Worm (Caenorhabditis elegans) whole organism, L3 larva: ENCODE results near the gene C54F6.18.

Experiments
- R02D3.7 ChIP-seq: fragments of 150-350 bp; optimal IDR thresholded peaks from 2 replicates; lab custom pipeline; 2014; ENCODE audit warnings: missing biosample characterization, missing genetic modification characterization
- ama-1 ChIP-seq: fragments of 150-350 bp; optimal IDR thresholded peaks from 2 replicates; lab custom pipeline; 2018
- ceh-16 ChIP-seq: sonication (generic microtip); optimal IDR thresholded peaks from 2 replicates; lab custom pipeline; 2017; ENCODE audit warnings: missing biosample characterization, missing genetic modification characterization
- ceh-82 ChIP-seq: fragments of 150-350 bp; optimal IDR thresholded peaks from 2 replicates; lab custom pipeline; 2014; ENCODE audit warnings: missing biosample characterization, missing genetic modification characterization
- ceh-9 ChIP-seq: sonication (generic microtip); optimal IDR thresholded peaks from 2 replicates; lab custom pipeline; 2018; ENCODE audit warnings: missing biosample characterization, missing genetic modification characterization
- daf-12 ChIP-seq: fragments of 150-350 bp; optimal IDR thresholded peaks from 2 replicates; lab custom pipeline; 2014; ENCODE audit warnings: missing biosample characterization, missing genetic modification reagents, missing genetic modification characterization
- egl-27 ChIP-seq: sonication (generic microtip); optimal IDR thresholded peaks from 4 replicates; lab custom pipeline; 2017; ENCODE audit warnings: missing biosample characterization, missing genetic modification reagents, missing genetic modification characterization
- elt-1 ChIP-seq: fragments of 150-350 bp; optimal IDR thresholded peaks from 2 replicates; lab custom pipeline; 2014; ENCODE audit warnings: missing biosample characterization, missing genetic modification characterization
- elt-2 ChIP-seq: sonication (generic microtip); optimal IDR thresholded peaks from 2 replicates; lab custom pipeline; 2016; ENCODE audit warnings: missing genetic modification reagents, mild to moderate bottlenecking, missing genetic modification characterization, missing compliant biosample characterization
- elt-3 ChIP-seq, 3 experiments: fragments of 150-350 bp in 1 of 3; sonication (generic microtip) in 2 of 3; optimal IDR thresholded peaks; 2 replicates in 2 of 3; 4 replicates in 1 of 3; lab custom pipeline; 2014 to 2017; ENCODE audit warnings: missing biosample characterization in 3 of 3, missing genetic modification characterization in 3 of 3
- fkh-10 ChIP-seq: sonication (generic microtip); optimal IDR thresholded peaks from 2 replicates; lab custom pipeline; 2017; ENCODE audit warnings: missing biosample characterization, missing genetic modification reagents, missing genetic modification characterization
- hmg-11 ChIP-seq: sonication (generic microtip); optimal IDR thresholded peaks from 2 replicates; lab custom pipeline; 2016; ENCODE audit warnings: missing genetic modification characterization, missing compliant biosample characterization
- lin-15B ChIP-seq: fragments of 150-350 bp; optimal IDR thresholded peaks from 2 replicates; lab custom pipeline; 2014; ENCODE audit warnings: missing biosample characterization, missing genetic modification characterization
- lsy-12 ChIP-seq: sonication (generic microtip); optimal IDR thresholded peaks from 2 replicates; lab custom pipeline; 2016; ENCODE audit warnings: mild to moderate bottlenecking, missing genetic modification characterization, missing compliant biosample characterization
- mdl-1 ChIP-seq: fragments of 150-350 bp; optimal IDR thresholded peaks from 2 replicates; lab custom pipeline; 2014; ENCODE audit warnings: missing biosample characterization, missing genetic modification characterization
- mml-1 ChIP-seq: fragments of 150-350 bp; sonication (generic microtip); optimal IDR thresholded peaks from 3 replicates; lab custom pipeline; 2014; ENCODE audit warnings: missing biosample characterization, missing genetic modification characterization
- nhr-12 ChIP-seq: fragments of 150-350 bp; optimal IDR thresholded peaks from 2 replicates; lab custom pipeline; 2014; ENCODE audit warnings: missing biosample characterization, missing genetic modification characterization
- nhr-23 ChIP-seq: fragments of 150-350 bp; optimal IDR thresholded peaks from 2 replicates; lab custom pipeline; 2014; ENCODE audit warnings: missing biosample characterization, missing genetic modification reagents, missing genetic modification characterization
- nhr-237 ChIP-seq: fragments of 150-350 bp; optimal IDR thresholded peaks from 2 replicates; lab custom pipeline; 2014; ENCODE audit warnings: missing biosample characterization, missing genetic modification characterization
- nhr-25 ChIP-seq: sonication (generic microtip); optimal IDR thresholded peaks from 2 replicates; lab custom pipeline; 2017; ENCODE audit warnings: missing biosample characterization, missing genetic modification characterization
- nhr-28 ChIP-seq: fragments of 150-350 bp; optimal IDR thresholded peaks from 2 replicates; lab custom pipeline; 2014; ENCODE audit warnings: missing biosample characterization, missing genetic modification characterization
- nhr-43 ChIP-seq: sonication (generic microtip); optimal IDR thresholded peaks from 2 replicates; lab custom pipeline; 2016; ENCODE audit warnings: mild to moderate bottlenecking, missing genetic modification characterization, missing compliant biosample characterization; ENCODE audit not compliant: poor library complexity, severe bottlenecking
- nhr-76 ChIP-seq: fragments of 150-350 bp; sonication (generic microtip); optimal IDR thresholded peaks from 5 replicates; lab custom pipeline; 2014; ENCODE audit warnings: missing biosample characterization, missing genetic modification characterization
- nhr-77 ChIP-seq: fragments of 150-350 bp; optimal IDR thresholded peaks from 2 replicates; lab custom pipeline; 2014; ENCODE audit warnings: missing biosample characterization, missing genetic modification characterization
- pha-4 ChIP-seq: fragments of 150-350 bp; optimal IDR thresholded peaks from 2 replicates; lab custom pipeline; 2014; ENCODE audit warnings: missing biosample characterization, missing genetic modification reagents, missing genetic modification characterization
- pqm-1 ChIP-seq: fragments of 150-350 bp; optimal IDR thresholded peaks from 2 replicates; lab custom pipeline; 2017; ENCODE audit warnings: missing biosample characterization, missing genetic modification characterization, inconsistent platforms
- skn-1 ChIP-seq: fragments of 150-350 bp; optimal IDR thresholded peaks from 2 replicates; lab custom pipeline; 2014; ENCODE audit warnings: missing biosample characterization, missing genetic modification characterization
- snpc-4 ChIP-seq: fragments of 150-350 bp; optimal IDR thresholded peaks from 2 replicates; lab custom pipeline; 2014; ENCODE audit warnings: missing biosample characterization, missing genetic modification characterization
- unc-39 ChIP-seq: sonication (generic microtip); optimal IDR thresholded peaks from 4 replicates; lab custom pipeline; 2017; ENCODE audit warnings: missing biosample characterization, missing genetic modification characterization
- unc-62 ChIP-seq: fragments of 150-350 bp; sonication (generic microtip); optimal IDR thresholded peaks from 4 replicates; lab custom pipeline; 2014; ENCODE audit warnings: missing biosample characterization, missing genetic modification reagents, missing genetic modification characterization
- ztf-4 ChIP-seq: fragments of 150-350 bp; optimal IDR thresholded peaks from 2 replicates; lab custom pipeline; 2014; ENCODE audit warnings: missing biosample characterization, missing genetic modification characterization

Gene C54F6.18

ce11 chrV:7547479-7547878 is 21.7 kb downstream of the C54F6.18 start, which contains the start of gene ftn-1:
ftn-1 (minus strand) TSS chrV:7547579.
- no peak for TF ChIP-seq pqm-1 (tag; lab: Kevin White, UChicago)
- TF ChIP-seq nhr-25, result no peak
- TF ChIP-seq R02D3.7, result no peak
- no peak for TF ChIP-seq nhr-76 (tag; lab: Kevin White, UChicago)
- TF ChIP-seq ceh-82 (tag; lab: Kevin White, UChicago), result no peak

ce11 chrV:7548017-7548416 is 22.2 kb downstream of the C54F6.18 start:
- TF ChIP-seq elt-2 (tag; lab: Kevin White, UChicago) (peak; percentile 77), pha-4 (tag; lab: Kevin White, UChicago) (peak; percentile 24), egl-27 (no peak), pqm-1 (tag; lab: Kevin White, UChicago) (peak; percentile 76), mdl-1 (tag; lab: Kevin White, UChicago) (no peak)
- TF ChIP-seq, all 47 proteins: peak for 3

DNA sequence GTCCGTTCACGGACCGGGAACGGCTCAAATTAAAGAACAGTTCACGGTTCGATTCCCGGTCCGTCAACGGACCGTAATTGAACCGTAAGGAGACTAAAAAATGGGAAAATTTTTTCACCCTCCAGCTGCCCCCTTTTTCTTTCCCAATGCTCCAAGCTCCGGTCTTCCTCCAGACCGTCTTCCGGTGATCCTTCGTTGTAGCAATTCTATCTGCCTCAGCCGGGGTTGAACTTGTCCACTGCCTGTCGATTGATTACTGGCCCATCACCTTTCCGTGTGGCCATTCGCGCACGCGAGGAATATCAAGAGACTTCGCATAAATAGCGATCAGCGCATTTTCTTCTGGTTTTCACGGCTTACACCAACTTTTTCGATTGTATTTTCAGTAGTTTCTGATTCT is 22.7 kb downstream of the C54F6.18 start:
- peak; percentile 2 for TF ChIP-seq nhr-25

- TF ChIP-seq lsy-12 (tag; lab: Kevin White, UChicago) (no peak), egl-27 (no peak), snpc-4 (no peak), nhr-77 (tag; lab: Kevin White, UChicago) (no peak), skn-1 (tag; lab: Kevin White, UChicago) (no peak)
Observed at ce11 chrV:7551821-7552220, 26.0 kb downstream of the C54F6.18 start, which contains the start of gene F19F10.3. F19F10.3 (plus strand) TSS chrV:7552121.

DNA sequence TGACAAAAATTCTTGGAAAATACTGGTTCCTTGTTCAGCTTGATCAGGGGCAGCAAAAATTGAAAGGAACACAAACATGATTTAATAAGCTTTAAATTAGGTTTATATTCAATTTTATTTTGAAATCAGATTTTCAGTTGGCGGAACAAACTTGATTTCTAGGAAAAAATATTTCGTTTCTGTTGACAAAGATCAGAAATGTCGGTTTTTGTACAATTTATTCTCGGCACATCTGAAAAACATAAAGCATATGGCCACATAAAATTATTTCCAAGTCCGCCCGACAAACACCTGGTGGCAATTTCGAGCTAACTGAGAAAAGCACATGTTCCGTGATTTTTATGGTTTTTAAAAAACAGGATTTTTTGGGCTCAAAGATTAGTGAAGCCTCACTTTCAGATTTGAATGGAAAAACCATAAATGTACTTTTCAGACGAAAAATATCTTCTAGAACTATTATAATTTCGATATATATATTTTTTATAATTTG is 28.1 kb downstream of the C54F6.18 start, which contains the start of gene ttr-10:
Gene ttr-10 (minus strand): TSS at position 51 of the 490 bp plus-strand sequence.
- TF ChIP-seq fkh-10 (GFP tag; lab: Kevin White, UChicago) (no peak), ama-1 (lab: Kevin White, UChicago) (no peak), mml-1 (tag; lab: Kevin White, UChicago) (no peak), nhr-237 (tag; lab: Kevin White, UChicago) (no peak)
- TF ChIP-seq, all 47 proteins: peak for 0

- no peak for TF ChIP-seq elt-3 (tag; optimal IDR thresholded peaks at IDR 0.05; lab: Kevin White, UChicago)
- no peak for TF ChIP-seq snpc-4
Observed at ce11 chrV:7555875-7556274, 30.1 kb downstream of the C54F6.18 start.

DNA sequence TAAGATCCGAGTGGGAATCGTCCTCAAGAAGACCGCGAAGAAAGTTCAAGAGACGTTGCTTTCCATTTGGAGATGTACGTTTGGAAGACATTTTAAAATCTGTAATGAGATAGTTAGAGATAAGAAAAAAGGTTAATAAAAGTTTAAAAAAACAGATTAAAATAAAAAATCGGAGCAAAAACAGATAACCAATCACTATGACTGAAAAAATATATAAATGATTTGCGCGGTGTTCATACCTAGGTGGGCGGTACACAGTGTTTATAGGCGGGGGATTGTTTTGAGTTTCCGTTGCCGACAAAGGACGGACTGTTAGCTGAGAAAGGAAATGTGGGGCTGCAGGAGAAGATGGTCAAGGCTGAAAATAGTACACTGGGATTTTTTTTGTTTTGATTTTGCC is 32.9 kb downstream of the C54F6.18 start, which contains the start of gene ets-7:
Gene ets-7 (minus strand): TSS at position 101 of the 400 bp plus-strand sequence.
- no peak for TF ChIP-seq nhr-76 (tag; lab: Kevin White, UChicago)
- no peak for TF ChIP-seq nhr-12 (tag; lab: Kevin White, UChicago)
- TF ChIP-seq snpc-4, result no peak
- no peak for TF ChIP-seq ztf-4 (tag; lab: Kevin White, UChicago)
- TF ChIP-seq ceh-9 (tag; lab: Kevin White, UChicago), result no peak
- TF ChIP-seq unc-39 (tag; lab: Kevin White, UChicago), result no peak

ce11 chrV:7562947-7563346 is 37.2 kb downstream of the C54F6.18 start, which contains the start of gene F19F10.1:
F19F10.1 (plus strand) TSS chrV:7563247.
- TF ChIP-seq ama-1 (lab: Kevin White, UChicago), result no peak
- TF ChIP-seq fkh-10 (GFP tag; lab: Kevin White, UChicago), result no peak
- no peak for TF ChIP-seq lin-15B
- TF ChIP-seq nhr-12 (tag; lab: Kevin White, UChicago), result no peak
- no peak for TF ChIP-seq nhr-28
- TF ChIP-seq pqm-1 (tag; lab: Kevin White, UChicago), result no peak
- no peak for TF ChIP-seq snpc-4
- TF ChIP-seq lsy-12 (tag; lab: Kevin White, UChicago), result no peak
- TF ChIP-seq nhr-23 (tag; lab: Kevin White, UChicago), result no peak
- TF ChIP-seq pha-4 (tag; lab: Kevin White, UChicago), result no peak
- TF ChIP-seq daf-12 (tag; lab: Kevin White, UChicago), result no peak
- TF ChIP-seq nhr-25, result no peak
- no peak for TF ChIP-seq ceh-16
- TF ChIP-seq R02D3.7, result no peak
- no peak for TF ChIP-seq unc-39 (tag; lab: Kevin White, UChicago)
- TF ChIP-seq unc-62 (GFP tag; lab: Kevin White, UChicago), result no peak
- TF ChIP-seq nhr-43, result no peak
- no peak for TF ChIP-seq elt-1 (tag; lab: Kevin White, UChicago)
- no peak for TF ChIP-seq hmg-11 (tag; lab: Kevin White, UChicago)
- no peak for TF ChIP-seq ztf-4 (tag; lab: Kevin White, UChicago)
